Worm (Caenorhabditis elegans): ENCODE data around the gene F13H8.6.

F13H8.6 gene

ce11 chrII:6267983-6268382 lies 18.8 kb downstream of the F13H8.6 start, which contains the start of gene F13H8.8:
Gene F13H8.8, minus strand, starts transcription at chrII:6268083.
- TF ChIP-seq M03D4.4 (tag; optimal IDR thresholded peaks at IDR 0.05) (no peak), lin-32 (GFP tag; optimal IDR thresholded peaks at IDR 0.05) (no peak), ceh-43 (GFP tag; optimal IDR thresholded peaks at IDR 0.05) (no peak), ham-2 (GFP tag; optimal IDR thresholded peaks at IDR 0.05) (no peak), mep-1 (tag; optimal IDR thresholded peaks at IDR 0.05) (no peak), nhr-237 (tag; optimal IDR thresholded peaks at IDR 0.05) (no peak), nhr-2 (tag; optimal IDR thresholded peaks at IDR 0.05) (no peak), sem-2 (GFP tag; optimal IDR thresholded peaks at IDR 0.05) (no peak), ceh-83 (GFP tag; optimal IDR thresholded peaks at IDR 0.05) (no peak), nhr-76 (tag; optimal IDR thresholded peaks at IDR 0.05) (no peak), elt-3 (tag; optimal IDR thresholded peaks at IDR 0.05) (no peak), cnd-1 (tag; optimal IDR thresholded peaks at IDR 0.05) (no peak), tbx-8 (GFP tag; optimal IDR thresholded peaks at IDR 0.05) (no peak), blmp-1 (tag; optimal IDR thresholded peaks at IDR 0.05) (no peak), unc-62 (GFP tag; optimal IDR thresholded peaks at IDR 0.05) (no peak), ztf-11 (tag; optimal IDR thresholded peaks at IDR 0.05) (no peak)

DNA sequence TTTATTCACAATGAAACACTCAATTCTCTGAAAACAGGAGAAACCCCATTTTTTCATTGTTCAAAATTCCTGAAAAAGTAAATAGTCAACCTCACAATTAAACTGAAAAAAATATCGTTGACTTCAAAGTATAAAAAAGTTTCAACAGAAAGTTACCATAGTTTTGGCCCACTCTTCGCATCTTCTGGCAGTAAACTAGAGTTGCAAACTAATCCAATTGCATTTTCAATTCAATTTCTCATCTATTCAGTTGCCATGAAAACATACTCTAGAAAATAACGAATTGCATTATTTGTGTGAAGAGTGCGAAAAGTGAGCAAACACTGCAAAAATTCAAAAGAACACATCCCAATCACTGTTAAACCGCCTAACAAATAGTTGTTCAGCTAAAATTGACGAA lies 23.1 kb downstream of the F13H8.6 start, which contains the start of gene F13H8.3:
TSS of gene F13H8.3 (plus strand) at position 301 of the 400 bp plus-strand sequence.
- TF ChIP-seq unc-62 (GFP tag; optimal IDR thresholded peaks at IDR 0.05) (no peak), sem-2 (GFP tag; optimal IDR thresholded peaks at IDR 0.05) (no peak), lin-13 (tag; optimal IDR thresholded peaks at IDR 0.05) (no peak), nhr-76 (tag; optimal IDR thresholded peaks at IDR 0.05) (no peak), ceh-43 (GFP tag; optimal IDR thresholded peaks at IDR 0.05) (no peak), M03D4.4 (tag; optimal IDR thresholded peaks at IDR 0.05) (no peak), ces-1 (GFP tag; optimal IDR thresholded peaks at IDR 0.05) (no peak), mab-5 (tag; optimal IDR thresholded peaks at IDR 0.05) (no peak), nhr-237 (tag; optimal IDR thresholded peaks at IDR 0.05) (no peak), elt-3 (tag; optimal IDR thresholded peaks at IDR 0.05) (no peak), ceh-39 (tag; optimal IDR thresholded peaks at IDR 0.05) (no peak), flh-1 (GFP tag; optimal IDR thresholded peaks at IDR 0.05) (no peak), sptf-1 (tag; optimal IDR thresholded peaks at IDR 0.05) (no peak), mls-2 (tag; optimal IDR thresholded peaks at IDR 0.05) (no peak)

DNA sequence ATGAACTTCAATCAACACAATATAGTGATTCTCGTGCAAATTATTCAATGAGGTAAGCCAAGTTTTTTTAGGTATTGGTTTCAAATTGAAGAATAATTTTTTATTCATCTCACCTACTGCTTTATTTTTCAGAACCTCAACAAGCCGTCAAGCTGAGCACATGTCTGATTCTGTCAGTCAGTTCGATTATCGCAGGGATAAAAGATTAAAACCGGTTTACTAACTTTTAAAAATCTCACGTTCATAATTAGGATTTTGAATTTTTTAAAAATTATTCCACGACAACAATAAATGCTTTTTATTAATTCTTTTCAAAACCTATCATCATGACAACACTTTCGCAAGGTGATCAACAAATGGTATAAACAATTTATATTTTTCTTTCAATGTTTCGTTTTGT lies 24.5 kb downstream of the F13H8.6 start, which contains the start of gene F13H8.12:
TSS of gene F13H8.12 (plus strand) at position 301 of the 400 bp plus-strand sequence.
- TF ChIP-seq snpc-4 (tag; optimal IDR thresholded peaks at IDR 0.05) (no peak), sptf-1 (tag; optimal IDR thresholded peaks at IDR 0.05) (no peak), unc-120 (tag; optimal IDR thresholded peaks at IDR 0.05; ENCODE audit: poor library complexity, severe bottlenecking) (no peak), elt-1 (tag; optimal IDR thresholded peaks at IDR 0.05; ENCODE audit: borderline replicate concordance, insufficient read depth) (no peak), elt-3 (tag; optimal IDR thresholded peaks at IDR 0.05) (no peak), blmp-1 (tag; optimal IDR thresholded peaks at IDR 0.05) (no peak), ceh-39 (tag; optimal IDR thresholded peaks at IDR 0.05) (no peak), mls-2 (tag; optimal IDR thresholded peaks at IDR 0.05) (no peak), mab-5 (tag; optimal IDR thresholded peaks at IDR 0.05) (no peak)

DNA sequence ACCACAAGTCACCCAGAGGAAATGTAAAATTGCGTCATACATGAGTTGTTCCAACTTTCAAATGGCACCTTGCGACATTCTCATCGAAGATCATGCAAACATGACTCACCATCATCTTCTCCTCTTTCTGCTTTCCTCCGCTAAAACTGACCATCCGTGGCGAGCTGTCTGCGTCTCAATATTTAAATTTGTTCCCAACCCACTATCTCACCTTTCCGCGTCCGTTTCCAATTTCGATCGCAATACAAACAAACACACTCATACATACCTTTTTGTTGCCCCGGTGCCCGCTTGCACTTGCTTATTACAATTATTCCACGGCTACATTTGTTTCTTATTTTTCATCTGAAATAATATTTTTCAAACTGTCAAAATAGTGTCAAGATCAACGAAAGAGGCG lies 26.1 kb downstream of the F13H8.6 start, which contains the start of gene nmgp-1:
TSS of gene nmgp-1 (plus strand) at position 174 of the 400 bp plus-strand sequence.
- no peak for TF ChIP-seq lin-32 (GFP tag; optimal IDR thresholded peaks at IDR 0.05)
- TF ChIP-seq nhr-2 (tag; optimal IDR thresholded peaks at IDR 0.05) = no peak
- peak; percentile 13 for TF ChIP-seq pha-4 (tag; optimal IDR thresholded peaks at IDR 0.05)
- no peak for TF ChIP-seq M03D4.4 (tag; optimal IDR thresholded peaks at IDR 0.05)
- TF ChIP-seq unc-62 (GFP tag; optimal IDR thresholded peaks at IDR 0.05) = no peak
- TF ChIP-seq snpc-4 (tag; optimal IDR thresholded peaks at IDR 0.05) = no peak
- TF ChIP-seq lsy-2 (tag; optimal IDR thresholded peaks at IDR 0.05) = no peak
- peak; percentile 35 for TF ChIP-seq zip-8 (tag; optimal IDR thresholded peaks at IDR 0.05)
- no peak for TF ChIP-seq ceh-43 (GFP tag; optimal IDR thresholded peaks at IDR 0.05)
- no peak for TF ChIP-seq lin-13 (tag; optimal IDR thresholded peaks at IDR 0.05)
- no peak for TF ChIP-seq nhr-237 (tag; optimal IDR thresholded peaks at IDR 0.05)
- TF ChIP-seq elt-3 (tag; optimal IDR thresholded peaks at IDR 0.05) = no peak

- TF ChIP-seq ceh-39 (tag; optimal IDR thresholded peaks at IDR 0.05) = no peak
- no peak for TF ChIP-seq nhr-12 (tag; optimal IDR thresholded peaks at IDR 0.05)
- TF ChIP-seq M03D4.4 (tag; optimal IDR thresholded peaks at IDR 0.05) = no peak
Measured at ce11 chrII:6259867-6260266, 26.9 kb downstream of the F13H8.6 start, which contains the start of gene F13H8.11. Gene F13H8.11, minus strand, starts transcription at chrII:6260021.
